Fruit fly (Drosophila melanogaster): ENCODE results near the gene CG14292.

Gene CG14292

DNA sequence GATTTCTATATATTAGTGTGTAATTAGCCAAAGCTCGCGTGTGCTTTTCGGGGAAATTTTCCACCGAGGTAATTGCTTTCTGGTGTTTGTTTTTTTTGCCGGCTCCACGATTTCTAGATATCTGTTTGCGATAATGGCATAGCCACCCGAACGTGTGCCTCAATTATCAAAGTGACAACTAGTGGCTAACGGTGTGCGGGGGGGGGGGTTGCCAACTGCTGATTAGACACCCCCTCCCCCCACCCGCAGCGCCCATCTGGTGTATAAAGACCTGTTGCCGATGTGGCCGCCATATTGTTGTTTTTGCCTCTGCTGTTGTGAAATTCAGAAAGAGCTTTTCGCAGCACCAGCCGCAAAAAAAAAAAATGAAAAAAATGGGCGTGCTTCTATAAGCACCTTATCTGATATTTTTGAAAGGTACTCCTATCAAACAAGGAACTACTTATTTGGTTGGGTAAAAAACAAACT lies 13.5 kb upstream of the CG14292 start (continued):
- TF ChIP-seq Ada2b (GFP tag; IDR thresholded peaks at IDR 0.05) (no peak), Nf-YC (tag; optimal IDR thresholded peaks at IDR 0.05) (peak; percentile 43), dpn (GFP tag; optimal IDR thresholded peaks at IDR 0.05) (peak in 1 of 2 experiments; percentile 1), CG42726 (GFP tag; IDR thresholded peaks at IDR 0.05; ENCODE audit: partially characterized antibody) (no peak), Hey (tag; optimal IDR thresholded peaks at IDR 0.05) (peak; percentile 93), CG17385 (GFP tag; optimal IDR thresholded peaks at IDR 0.05) (peak; percentile 30), CG31365 (tag; optimal IDR thresholded peaks at IDR 0.05) (no peak), Antp (GFP tag; optimal IDR thresholded peaks at IDR 0.05) (no peak), CG10321 (GFP tag; IDR thresholded peaks at IDR 0.05) (no peak), tgo (GFP tag; IDR thresholded peaks at IDR 0.05) (no peak), tup (GFP tag; optimal IDR thresholded peaks at IDR 0.05) (no peak), NfI (GFP tag; optimal IDR thresholded peaks at IDR 0.05) (no peak), zen2 (GFP tag; IDR thresholded peaks at IDR 0.05; ENCODE audit: partially characterized antibody) (no peak), Xbp1 (GFP tag; optimal IDR thresholded peaks at IDR 0.05) (no peak), Poxn (GFP tag; IDR thresholded peaks at IDR 0.05) (no peak), jing (GFP tag; optimal IDR thresholded peaks at IDR 0.05) (no peak), CG6689 (GFP tag; IDR thresholded peaks at IDR 0.05) (no peak), slp2 (GFP tag; optimal IDR thresholded peaks at IDR 0.05) (no peak), CG9817 (tag; optimal IDR thresholded peaks at IDR 0.05) (no peak), Dfd (GFP tag; optimal IDR thresholded peaks at IDR 0.05) (no peak), tin (GFP tag; optimal IDR thresholded peaks at IDR 0.05) (no peak), CG12744 (GFP tag; optimal IDR thresholded peaks at IDR 0.05) (no peak), Trl (optimal IDR thresholded peaks at IDR 0.05) (no peak), Trl (GFP tag; optimal IDR thresholded peaks at IDR 0.05) (no peak), CG31441 (GFP tag; IDR thresholded peaks at IDR 0.05) (no peak), unc-4 (GFP tag; IDR thresholded peaks at IDR 0.05; ENCODE audit: partially characterized antibody) (no peak), pros (GFP tag; optimal IDR thresholded peaks at IDR 0.05) (no peak), ac (GFP tag; optimal IDR thresholded peaks at IDR 0.05) (no peak), tap (tag; optimal IDR thresholded peaks at IDR 0.05) (no peak), CG15479 (GFP tag; optimal IDR thresholded peaks at IDR 0.05) (no peak), CG5953 (GFP tag; IDR thresholded peaks at IDR 0.05) (no peak), tio (GFP tag; optimal IDR thresholded peaks at IDR 0.05) (no peak), Lim3 (GFP tag; IDR thresholded peaks at IDR 0.05) (peak; percentile 36; the same call in 1 of the 2 replicates), CG3995 (GFP tag; optimal IDR thresholded peaks at IDR 0.05) (no peak), CG5245 (GFP tag; optimal IDR thresholded peaks at IDR 0.05) (no peak), Pdp1 (GFP tag; optimal IDR thresholded peaks at IDR 0.05) (peak in 1 of 2 experiments; percentile 74), ash1 (GFP tag; optimal IDR thresholded peaks at IDR 0.05) (no peak), CG32772 (GFP tag; IDR thresholded peaks at IDR 0.05) (peak; percentile 51; the same call in 1 of the 2 replicates), CG13624 (GFP tag; optimal IDR thresholded peaks at IDR 0.05) (no peak), lbe (GFP tag; optimal IDR thresholded peaks at IDR 0.05) (no peak), CG1792 (GFP tag; optimal IDR thresholded peaks at IDR 0.05) (no peak), Nf-YB (GFP tag; optimal IDR thresholded peaks at IDR 0.05) (peak; percentile 5), CG14860 (GFP tag; IDR thresholded peaks at IDR 0.05; ENCODE audit: partially characterized antibody) (no peak), fd3F (GFP tag; optimal IDR thresholded peaks at IDR 0.05) (no peak), HmgZ (tag; optimal IDR thresholded peaks at IDR 0.05) (peak; percentile 77), CG6813 (GFP tag; optimal IDR thresholded peaks at IDR 0.05) (peak; percentile 8), luna (GFP tag; optimal IDR thresholded peaks at IDR 0.05) (peak; percentile 11), bbx (GFP tag; IDR thresholded peaks at IDR 0.05; ENCODE audit: partially characterized antibody) (no peak), slbo (GFP tag; IDR thresholded peaks at IDR 0.05) (peak; percentile 46), CG10979 (tag; optimal IDR thresholded peaks at IDR 0.05) (no peak), CG3726 (GFP tag; IDR thresholded peaks at IDR 0.05) (no peak)
